Worm (Caenorhabditis elegans) whole organism, L3 larva: ENCODE measurements around the gene eif-3.L.
A peak's percentile ranks its signal among the peaks of the same experiment; 100 is the strongest.

Source experiments
- R02D3.7 ChIP-seq: fragments of 150-350 bp; optimal IDR thresholded peaks from 2 replicates; lab custom pipeline; 2014; ENCODE audit warnings: missing biosample characterization, missing genetic modification characterization
- ZK546.5 ChIP-seq: sonication (generic microtip); optimal IDR thresholded peaks from 2 replicates; lab custom pipeline; 2017; ENCODE audit warnings: missing biosample characterization, missing genetic modification characterization
- aly-2 ChIP-seq: fragments of 150-350 bp; optimal IDR thresholded peaks from 2 replicates; lab custom pipeline; 2014; ENCODE audit warnings: missing biosample characterization, missing genetic modification characterization
- ceh-16 ChIP-seq: sonication (generic microtip); optimal IDR thresholded peaks from 2 replicates; lab custom pipeline; 2017; ENCODE audit warnings: missing biosample characterization, missing genetic modification characterization
- ceh-28 ChIP-seq: fragments of 150-350 bp; optimal IDR thresholded peaks from 2 replicates; lab custom pipeline; 2014; ENCODE audit warnings: missing biosample characterization, missing genetic modification reagents, missing genetic modification characterization
- ceh-82 ChIP-seq: fragments of 150-350 bp; optimal IDR thresholded peaks from 2 replicates; lab custom pipeline; 2014; ENCODE audit warnings: missing biosample characterization, missing genetic modification characterization
- ceh-9 ChIP-seq: sonication (generic microtip); optimal IDR thresholded peaks from 2 replicates; lab custom pipeline; 2018; ENCODE audit warnings: missing biosample characterization, missing genetic modification characterization
- egl-27 ChIP-seq: sonication (generic microtip); optimal IDR thresholded peaks from 4 replicates; lab custom pipeline; 2017; ENCODE audit warnings: missing biosample characterization, missing genetic modification reagents, missing genetic modification characterization
- egl-5 ChIP-seq: fragments of 150-350 bp; optimal IDR thresholded peaks from 2 replicates; lab custom pipeline; 2017; ENCODE audit warnings: missing biosample characterization, missing genetic modification reagents, missing genetic modification characterization, inconsistent platforms
- elt-1 ChIP-seq: fragments of 150-350 bp; optimal IDR thresholded peaks from 2 replicates; lab custom pipeline; 2014; ENCODE audit warnings: missing biosample characterization, missing genetic modification characterization
- elt-2 ChIP-seq: sonication (generic microtip); optimal IDR thresholded peaks from 2 replicates; lab custom pipeline; 2016; ENCODE audit warnings: missing genetic modification reagents, mild to moderate bottlenecking, missing genetic modification characterization, missing compliant biosample characterization
- elt-3 ChIP-seq, 3 experiments: fragments of 150-350 bp in 1 of 3; sonication (generic microtip) in 2 of 3; optimal IDR thresholded peaks; 2 replicates in 2 of 3; 4 replicates in 1 of 3; lab custom pipeline; 2014 to 2017; ENCODE audit warnings: missing biosample characterization in 3 of 3, missing genetic modification characterization in 3 of 3
- fkh-2 ChIP-seq: fragments of 150-350 bp; optimal IDR thresholded peaks from 2 replicates; lab custom pipeline; 2014; ENCODE audit warnings: missing biosample characterization, missing genetic modification reagents, missing genetic modification characterization
- hmg-11 ChIP-seq: sonication (generic microtip); optimal IDR thresholded peaks from 2 replicates; lab custom pipeline; 2016; ENCODE audit warnings: missing genetic modification characterization, missing compliant biosample characterization
- jun-1 ChIP-seq: fragments of 150-350 bp; optimal IDR thresholded peaks from 2 replicates; lab custom pipeline; 2014; ENCODE audit warnings: missing biosample characterization, missing genetic modification reagents, missing genetic modification characterization
- lin-15B ChIP-seq: fragments of 150-350 bp; optimal IDR thresholded peaks from 2 replicates; lab custom pipeline; 2014; ENCODE audit warnings: missing biosample characterization, missing genetic modification characterization
- lin-39 ChIP-seq: fragments of 150-350 bp; optimal IDR thresholded peaks from 2 replicates; lab custom pipeline; 2018; ENCODE audit warnings: missing biosample characterization, missing genetic modification reagents, missing genetic modification characterization
- mdl-1 ChIP-seq: fragments of 150-350 bp; optimal IDR thresholded peaks from 2 replicates; lab custom pipeline; 2014; ENCODE audit warnings: missing biosample characterization, missing genetic modification characterization
- mml-1 ChIP-seq: fragments of 150-350 bp; sonication (generic microtip); optimal IDR thresholded peaks from 3 replicates; lab custom pipeline; 2014; ENCODE audit warnings: missing biosample characterization, missing genetic modification characterization
- nfya-1 ChIP-seq: sonication (generic microtip); optimal IDR thresholded peaks from 2 replicates; lab custom pipeline; 2017; ENCODE audit warnings: missing genetic modification characterization, mild to moderate bottlenecking, missing compliant biosample characterization, antibody characterized with exemption, moderate library complexity; ENCODE audit not compliant: insufficient read depth
- nhr-12 ChIP-seq: fragments of 150-350 bp; optimal IDR thresholded peaks from 2 replicates; lab custom pipeline; 2014; ENCODE audit warnings: missing biosample characterization, missing genetic modification characterization
- nhr-23 ChIP-seq: fragments of 150-350 bp; optimal IDR thresholded peaks from 2 replicates; lab custom pipeline; 2014; ENCODE audit warnings: missing biosample characterization, missing genetic modification reagents, missing genetic modification characterization
- nhr-25 ChIP-seq: sonication (generic microtip); optimal IDR thresholded peaks from 2 replicates; lab custom pipeline; 2017; ENCODE audit warnings: missing biosample characterization, missing genetic modification characterization
- nhr-28 ChIP-seq: fragments of 150-350 bp; optimal IDR thresholded peaks from 2 replicates; lab custom pipeline; 2014; ENCODE audit warnings: missing biosample characterization, missing genetic modification characterization
- nhr-43 ChIP-seq: sonication (generic microtip); optimal IDR thresholded peaks from 2 replicates; lab custom pipeline; 2016; ENCODE audit warnings: mild to moderate bottlenecking, missing genetic modification characterization, missing compliant biosample characterization; ENCODE audit not compliant: poor library complexity, severe bottlenecking
- nhr-67 ChIP-seq: fragments of 150-350 bp; optimal IDR thresholded peaks from 2 replicates; lab custom pipeline; 2014; ENCODE audit warnings: missing biosample characterization, missing genetic modification characterization
- nhr-76 ChIP-seq: fragments of 150-350 bp; sonication (generic microtip); optimal IDR thresholded peaks from 5 replicates; lab custom pipeline; 2014; ENCODE audit warnings: missing biosample characterization, missing genetic modification characterization
- nhr-77 ChIP-seq: fragments of 150-350 bp; optimal IDR thresholded peaks from 2 replicates; lab custom pipeline; 2014; ENCODE audit warnings: missing biosample characterization, missing genetic modification characterization
- pha-4 ChIP-seq: fragments of 150-350 bp; optimal IDR thresholded peaks from 2 replicates; lab custom pipeline; 2014; ENCODE audit warnings: missing biosample characterization, missing genetic modification reagents, missing genetic modification characterization
- pqm-1 ChIP-seq: fragments of 150-350 bp; optimal IDR thresholded peaks from 2 replicates; lab custom pipeline; 2017; ENCODE audit warnings: missing biosample characterization, missing genetic modification characterization, inconsistent platforms
- sea-2 ChIP-seq: fragments of 150-350 bp; sonication (generic microtip); optimal IDR thresholded peaks from 4 replicates; lab custom pipeline; 2014; ENCODE audit warnings: missing biosample characterization, missing genetic modification reagents, missing genetic modification characterization
- skn-1 ChIP-seq: fragments of 150-350 bp; optimal IDR thresholded peaks from 2 replicates; lab custom pipeline; 2014; ENCODE audit warnings: missing biosample characterization, missing genetic modification characterization
- snpc-4 ChIP-seq: fragments of 150-350 bp; optimal IDR thresholded peaks from 2 replicates; lab custom pipeline; 2014; ENCODE audit warnings: missing biosample characterization, missing genetic modification characterization
- unc-62 ChIP-seq: fragments of 150-350 bp; sonication (generic microtip); optimal IDR thresholded peaks from 4 replicates; lab custom pipeline; 2014; ENCODE audit warnings: missing biosample characterization, missing genetic modification reagents, missing genetic modification characterization
- ztf-11 ChIP-seq: fragments of 150-350 bp; optimal IDR thresholded peaks from 2 replicates; lab custom pipeline; 2014; ENCODE audit warnings: missing biosample characterization, missing genetic modification characterization

eif-3.L gene

DNA sequence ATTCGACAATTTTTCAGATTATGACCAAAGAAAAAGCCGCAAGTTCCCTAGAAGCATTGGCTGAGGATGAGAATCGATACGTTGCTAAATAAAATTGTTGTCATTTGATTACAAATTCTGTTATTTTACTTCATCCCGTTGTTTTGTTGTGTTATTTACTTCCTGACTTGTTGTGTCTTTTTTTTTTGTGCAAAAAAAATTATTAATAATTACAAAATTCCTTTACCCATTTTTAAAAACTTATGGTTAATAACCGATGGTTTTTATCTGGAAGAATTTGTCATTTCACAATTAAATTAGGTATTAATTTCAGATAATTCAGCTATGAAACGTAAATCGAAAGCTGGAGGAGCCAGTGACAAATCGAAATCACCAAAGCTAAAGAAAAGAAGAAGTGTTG lies 26.0 kb downstream of the eif-3.L start, which contains the start of gene C17G10.1:
TSS of gene C17G10.1 (plus strand) at position 301 of the 400 bp plus-strand sequence.
- TF ChIP-seq sea-2 (GFP tag; lab: Kevin White, UChicago) = no peak
- TF ChIP-seq nhr-28 (tag; lab: Kevin White, UChicago) = no peak
- TF ChIP-seq nhr-77 (tag; lab: Kevin White, UChicago) = no peak
- TF ChIP-seq lin-15B (tag; lab: Kevin White, UChicago) = no peak
- no peak for TF ChIP-seq fkh-2
- no peak for TF ChIP-seq ceh-9 (tag; lab: Kevin White, UChicago)
- TF ChIP-seq ceh-82 (tag; lab: Kevin White, UChicago) = no peak
- no peak for TF ChIP-seq R02D3.7 (tag; lab: Kevin White, UChicago)
- no peak for TF ChIP-seq mml-1

DNA sequence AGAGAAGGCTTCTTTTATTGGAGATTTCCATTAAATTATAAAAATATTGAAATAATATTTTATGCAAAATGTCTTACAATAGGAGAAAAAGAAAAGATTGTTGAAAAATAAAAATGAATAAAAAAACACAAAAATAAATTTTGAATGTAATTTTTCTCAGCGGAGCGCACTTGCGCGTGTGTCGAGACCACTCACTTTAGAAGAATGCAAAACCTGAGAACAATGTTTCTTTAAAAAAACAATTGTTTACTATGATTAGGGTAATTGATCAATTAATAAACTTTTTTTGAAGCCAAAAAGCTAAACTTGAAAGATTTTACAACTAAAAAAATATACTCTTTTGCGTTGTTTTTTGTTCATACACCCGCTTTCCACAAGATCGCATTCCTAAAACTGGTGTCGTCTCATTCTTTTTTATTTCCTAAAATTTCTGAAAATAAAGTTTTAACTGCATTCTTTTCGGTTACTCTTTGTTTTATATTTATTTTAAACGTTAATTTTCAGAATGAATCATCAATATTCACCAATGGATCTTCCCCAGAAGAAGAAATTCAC lies 28.0 kb downstream of the eif-3.L start, which contains the start of gene ttc-4:
TSS of gene ttc-4 (plus strand) at position 505 of the 555 bp plus-strand sequence.
- TF ChIP-seq pha-4 (tag; lab: Kevin White, UChicago) (peak; percentile 71), nhr-23 (tag; lab: Kevin White, UChicago) (peak; percentile 38), lin-15B (tag; lab: Kevin White, UChicago) (peak; percentile 65), nfya-1 (tag; lab: Kevin White, UChicago) (peak; percentile 58), ceh-16 (tag; lab: Kevin White, UChicago) (no peak), elt-3 (tag; optimal IDR thresholded peaks at IDR 0.05; lab: Kevin White, UChicago) (no peak), elt-2 (tag; lab: Kevin White, UChicago) (peak; percentile 39), pqm-1 (peak; percentile 51), egl-27 (tag; lab: Kevin White, UChicago) (no peak), unc-62 (no peak), snpc-4 (tag; lab: Kevin White, UChicago) (peak; percentile 75)

DNA sequence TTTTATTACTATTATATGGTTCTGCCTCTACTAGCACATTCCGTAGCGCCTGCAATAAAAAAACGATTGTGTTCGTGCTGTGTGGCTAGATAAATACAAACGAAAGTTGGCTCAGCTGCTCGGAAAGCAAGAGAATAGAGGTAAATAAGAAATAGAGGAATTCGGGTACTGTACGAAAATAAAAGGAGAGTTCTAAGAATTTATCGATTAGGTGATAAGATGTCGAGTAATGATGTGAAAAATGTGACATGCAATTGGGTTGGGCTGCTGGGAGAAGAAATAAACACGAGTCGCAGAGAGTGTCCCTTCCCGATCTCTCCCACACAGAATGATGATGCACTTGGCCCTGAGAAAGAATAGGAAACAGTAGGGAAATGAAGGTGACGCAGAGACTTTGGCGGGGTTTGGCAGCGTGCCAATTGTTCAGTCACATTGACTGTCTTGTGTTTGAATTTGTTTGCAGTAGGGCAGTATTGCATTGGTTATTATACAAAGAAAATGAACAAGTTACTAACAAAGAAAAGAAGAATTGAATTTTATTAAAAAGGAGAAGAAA lies 28.8 kb downstream of the eif-3.L start, which contains the start of gene cdc-14:
TSS of gene cdc-14 (minus strand) at position 51 of the 556 bp plus-strand sequence.
- TF ChIP-seq nhr-43 (tag; lab: Kevin White, UChicago) (peak; percentile 22), nhr-25 (peak; percentile 94), pha-4 (tag; lab: Kevin White, UChicago) (peak; percentile 78), egl-5 (tag; lab: Kevin White, UChicago) (peak; percentile 87), lin-15B (tag; lab: Kevin White, UChicago) (peak; percentile 65), hmg-11 (tag; lab: Kevin White, UChicago) (peak; percentile 54), snpc-4 (tag; lab: Kevin White, UChicago) (peak; percentile 84), elt-2 (tag; lab: Kevin White, UChicago) (peak; percentile 73), ztf-11 (tag; lab: Kevin White, UChicago) (no peak), skn-1 (tag; lab: Kevin White, UChicago) (no peak), elt-1 (peak; percentile 53), nhr-12 (no peak), lin-39 (peak; percentile 76), nfya-1 (tag; lab: Kevin White, UChicago) (peak; percentile 59), nhr-23 (tag; lab: Kevin White, UChicago) (peak; percentile 54), ceh-28 (tag; lab: Kevin White, UChicago) (peak; percentile 43), fkh-2 (peak; percentile 38), ceh-9 (tag; lab: Kevin White, UChicago) (no peak), aly-2 (tag; lab: Kevin White, UChicago) (no peak), jun-1 (tag; lab: Kevin White, UChicago) (peak; percentile 66)
- TF ChIP-seq, all 47 proteins: peak for 15

DNA sequence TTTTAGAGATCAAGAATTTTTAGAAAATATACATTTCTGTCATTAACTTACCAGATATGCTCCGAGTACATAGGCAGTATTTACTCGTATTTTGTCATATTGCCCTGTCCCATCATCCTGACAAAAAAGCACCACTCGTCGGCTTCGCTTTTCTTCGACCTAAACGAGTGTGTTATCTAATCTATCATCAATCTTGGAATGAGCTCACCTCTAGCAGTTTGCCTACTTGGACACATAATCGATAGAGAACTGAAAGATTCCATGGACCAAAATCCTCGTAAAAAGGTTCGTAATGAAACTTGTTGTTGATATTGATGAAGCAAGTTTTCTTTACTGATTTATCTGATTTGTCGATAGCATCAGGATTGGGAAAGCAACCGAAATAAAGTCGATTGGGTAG lies 29.4 kb downstream of the eif-3.L start:
- TF ChIP-seq elt-3 (tag; optimal IDR thresholded peaks at IDR 0.05; lab: Kevin White, UChicago) (no peak), elt-1 (peak; percentile 66)

DNA sequence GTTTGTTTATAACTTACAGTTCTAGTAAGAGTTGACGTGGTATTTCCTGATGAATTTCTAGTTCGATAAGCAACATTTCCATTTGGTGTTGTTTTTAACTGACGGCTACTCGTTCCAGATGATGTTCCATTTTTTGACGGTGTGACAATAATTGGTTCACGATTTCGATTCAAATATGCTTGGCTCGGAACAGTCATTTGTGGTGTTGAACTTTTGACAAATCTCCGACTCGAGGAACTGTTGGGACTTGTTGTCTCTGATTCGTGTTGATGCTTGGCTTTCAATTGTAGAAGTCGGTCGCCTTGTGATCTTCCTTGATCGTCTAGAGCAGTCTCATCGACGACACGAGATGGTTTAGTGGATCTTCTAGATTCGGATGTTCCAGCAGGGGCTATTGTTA lies 30.7 kb downstream of the eif-3.L start:
- TF ChIP-seq mdl-1 (tag; lab: Kevin White, UChicago) (no peak), egl-5 (tag; lab: Kevin White, UChicago) (no peak), nhr-67 (tag; lab: Kevin White, UChicago) (no peak), unc-62 (no peak), ZK546.5 (no peak), elt-2 (tag; lab: Kevin White, UChicago) (no peak), nhr-76 (tag; lab: Kevin White, UChicago) (no peak), nhr-12 (no peak), nhr-43 (tag; lab: Kevin White, UChicago) (no peak)
